Worm (Caenorhabditis elegans) whole organism, L3 larva: ENCODE data around the gene Y102F5A.1.

ENCODE experiments used
- R02D3.7 ChIP-seq: fragments of 150-350 bp; optimal IDR thresholded peaks from 2 replicates; lab custom pipeline; 2014; ENCODE audit warnings: missing biosample characterization, missing genetic modification characterization
- egl-27 ChIP-seq: sonication (generic microtip); optimal IDR thresholded peaks from 4 replicates; lab custom pipeline; 2017; ENCODE audit warnings: missing biosample characterization, missing genetic modification reagents, missing genetic modification characterization
- elt-3 ChIP-seq, 3 experiments: fragments of 150-350 bp in 1 of 3; sonication (generic microtip) in 2 of 3; optimal IDR thresholded peaks; 2 replicates in 2 of 3; 4 replicates in 1 of 3; lab custom pipeline; 2014 to 2017; ENCODE audit warnings: missing biosample characterization in 3 of 3, missing genetic modification characterization in 3 of 3
- fos-1 ChIP-seq: fragments of 150-350 bp; optimal IDR thresholded peaks from 2 replicates; lab custom pipeline; 2014; ENCODE audit warnings: missing biosample characterization, missing genetic modification characterization
- mdl-1 ChIP-seq: fragments of 150-350 bp; optimal IDR thresholded peaks from 2 replicates; lab custom pipeline; 2014; ENCODE audit warnings: missing biosample characterization, missing genetic modification characterization
- mml-1 ChIP-seq: fragments of 150-350 bp; sonication (generic microtip); optimal IDR thresholded peaks from 3 replicates; lab custom pipeline; 2014; ENCODE audit warnings: missing biosample characterization, missing genetic modification characterization
- nhr-11 ChIP-seq: fragments of 150-350 bp; optimal IDR thresholded peaks from 2 replicates; lab custom pipeline; 2014; ENCODE audit warnings: missing biosample characterization, missing genetic modification characterization
- nhr-12 ChIP-seq: fragments of 150-350 bp; optimal IDR thresholded peaks from 2 replicates; lab custom pipeline; 2014; ENCODE audit warnings: missing biosample characterization, missing genetic modification characterization
- nhr-28 ChIP-seq: fragments of 150-350 bp; optimal IDR thresholded peaks from 2 replicates; lab custom pipeline; 2014; ENCODE audit warnings: missing biosample characterization, missing genetic modification characterization
- unc-62 ChIP-seq: fragments of 150-350 bp; sonication (generic microtip); optimal IDR thresholded peaks from 4 replicates; lab custom pipeline; 2014; ENCODE audit warnings: missing biosample characterization, missing genetic modification reagents, missing genetic modification characterization

DNA sequence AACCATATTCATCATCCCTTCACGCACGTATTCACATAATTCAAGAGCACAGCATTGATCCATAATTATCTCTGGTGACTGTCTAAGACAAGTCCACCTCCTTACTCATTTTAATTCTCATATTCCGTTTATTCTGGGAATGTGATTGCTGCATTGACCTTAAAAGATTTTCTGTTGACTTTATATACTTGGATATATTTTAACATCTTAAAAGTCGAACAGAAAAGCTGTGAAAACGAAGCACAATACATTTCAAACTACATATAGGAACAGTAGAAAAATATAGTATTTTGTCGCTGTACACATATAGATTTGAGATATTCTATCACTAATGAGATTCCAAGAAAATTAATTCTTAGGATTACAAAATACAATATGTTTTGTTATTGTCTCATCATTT is 31.8 kb downstream of the Y102F5A.1 start:
- TF ChIP-seq nhr-12 (no peak), unc-62 (no peak), nhr-28 (tag; lab: Kevin White, UChicago) (no peak), fos-1 (no peak), mdl-1 (tag; lab: Kevin White, UChicago) (no peak), egl-27 (tag; lab: Kevin White, UChicago) (no peak), elt-3 (tag; optimal IDR thresholded peaks at IDR 0.05; lab: Kevin White, UChicago) (no peak), nhr-11 (no peak), R02D3.7 (tag; lab: Kevin White, UChicago) (no peak), mml-1 (tag; lab: Kevin White, UChicago) (no peak)
